Worm (Caenorhabditis elegans): Measurements from ENCODE around the gene C28A5.2.

C28A5.2 gene

DNA sequence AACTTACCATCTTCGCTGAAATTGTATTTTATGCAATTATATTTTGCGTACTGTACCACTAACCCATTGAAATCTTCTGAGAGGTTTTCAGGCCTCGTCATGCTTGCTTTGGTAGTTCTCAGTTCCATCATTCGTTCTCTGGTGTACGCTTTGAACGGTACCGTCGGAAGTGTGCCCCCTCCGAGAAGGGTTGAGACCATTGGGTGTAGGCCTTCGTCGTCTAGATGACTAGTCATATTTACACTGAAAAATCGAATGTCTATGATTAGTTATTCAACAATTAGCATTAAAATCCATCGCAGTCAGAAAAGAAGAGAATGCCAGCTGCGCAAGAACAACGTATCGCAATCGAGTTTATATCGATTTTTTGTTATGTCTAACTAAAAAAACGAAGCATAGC, 35.6 kb upstream of the C28A5.2 start, which contains the start of gene ifet-1:
ifet-1 (minus strand) TSS at position 243 of the 400 bp plus-strand sequence.
- TF ChIP-seq nfya-1 (tag; optimal IDR thresholded peaks at IDR 0.05; ENCODE audit: borderline replicate concordance, insufficient read depth): no peak
- TF ChIP-seq F37B4.10 (GFP tag; IDR thresholded peaks at IDR 0.05): no peak
- TF ChIP-seq ets-4 (GFP tag; optimal IDR thresholded peaks at IDR 0.05): no peak
- TF ChIP-seq hmg-20 (GFP tag; IDR thresholded peaks at IDR 0.05): no peak
- peak; percentile 59; the same call in 1 of the 2 replicates for TF ChIP-seq Y56A3A.18 (GFP tag; IDR thresholded peaks at IDR 0.05)

ce11 chrIII:4470793-4471192, 31.4 kb upstream of the C28A5.2 start:
- peak; percentile 70 for TF ChIP-seq T26A5.8 (tag; optimal IDR thresholded peaks at IDR 0.05)
- TF ChIP-seq ztf-3 (GFP tag; optimal IDR thresholded peaks at IDR 0.05): no peak
- TF ChIP-seq nhr-90 (tag; optimal IDR thresholded peaks at IDR 0.05): peak; percentile 87
- no peak for TF ChIP-seq snpc-3.4 (tag; optimal IDR thresholded peaks at IDR 0.05)
- TF ChIP-seq F23B12.7 (tag; optimal IDR thresholded peaks at IDR 0.05; ENCODE audit: insufficient read depth): peak; percentile 93
- peak; percentile 64 for TF ChIP-seq lsl-1 (GFP tag; optimal IDR thresholded peaks at IDR 0.05)
- no peak for TF ChIP-seq ceh-58 (GFP tag; IDR thresholded peaks at IDR 0.05)
- TF ChIP-seq somi-1 (GFP tag; optimal IDR thresholded peaks at IDR 0.05): peak; percentile 58
- no peak for TF ChIP-seq ets-4 (GFP tag; optimal IDR thresholded peaks at IDR 0.05)
- no peak for TF ChIP-seq K12H6.12 (tag; optimal IDR thresholded peaks at IDR 0.05)
- TF ChIP-seq ztf-25 (GFP tag; IDR thresholded peaks at IDR 0.05): peak; percentile 67; the same call in 1 of the 2 replicates
- no peak for TF ChIP-seq F55B11.4 (tag; optimal IDR thresholded peaks at IDR 0.05; ENCODE audit: borderline replicate concordance, insufficient read depth)
- TF ChIP-seq sea-2 (GFP tag; IDR thresholded peaks at IDR 0.05): peak; percentile 64; the same call in 1 of the 2 replicates
- TF ChIP-seq madf-10 (tag; optimal IDR thresholded peaks at IDR 0.05): peak; percentile 72
- TF ChIP-seq mcd-1 (GFP tag; IDR thresholded peaks at IDR 0.05): peak; percentile 70
- TF ChIP-seq ztf-28 (GFP tag; IDR thresholded peaks at IDR 0.05): 0 out of 2 replicates have a peak, but pooled peaks have one; percentile 53
- peak; percentile 54 for TF ChIP-seq athp-1 (tag; optimal IDR thresholded peaks at IDR 0.05)
- TF ChIP-seq lag-1 (GFP tag; IDR thresholded peaks at IDR 0.05): no peak
- TF ChIP-seq sptf-2 (GFP tag; optimal IDR thresholded peaks at IDR 0.05): no peak
- no peak for TF ChIP-seq snpc-4 (GFP tag; optimal IDR thresholded peaks at IDR 0.05)
- peak in 3 of 4 experiments; percentile 67 to 77 (median 75) for TF ChIP-seq snpc-4 (tag; optimal IDR thresholded peaks at IDR 0.05)
- TF ChIP-seq B0019.2 (GFP tag; conservative IDR thresholded peaks at IDR 0.05): peak; percentile 53; the same call in 1 of the 2 replicates
- no peak for TF ChIP-seq sdz-38 (tag; optimal IDR thresholded peaks at IDR 0.05)
- TF ChIP-seq lsy-27 (tag; optimal IDR thresholded peaks at IDR 0.05; ENCODE audit: borderline replicate concordance, insufficient read depth): no peak
- TF ChIP-seq ceh-100 (GFP tag; IDR thresholded peaks at IDR 0.05): peak; percentile 61
- TF ChIP-seq rec-8 (tag; optimal IDR thresholded peaks at IDR 0.05): peak; percentile 60 to 83
- peak; percentile 73 for TF ChIP-seq ztf-18 (tag; optimal IDR thresholded peaks at IDR 0.05)
- TF ChIP-seq egrh-3 (GFP tag; IDR thresholded peaks at IDR 0.05): no peak; the same call in 1 of the 2 replicates
- peak; percentile 72 for TF ChIP-seq atf-7 (tag; optimal IDR thresholded peaks at IDR 0.05)
- peak; percentile 64 for TF ChIP-seq hrde-1 (tag; optimal IDR thresholded peaks at IDR 0.05; ENCODE audit: borderline replicate concordance)
- peak; percentile 73 for TF ChIP-seq unc-130 (GFP tag; optimal IDR thresholded peaks at IDR 0.05)
- peak; percentile 97 for TF ChIP-seq him-1 (tag; optimal IDR thresholded peaks at IDR 0.05)
- TF ChIP-seq tlf-1 (GFP tag; optimal IDR thresholded peaks at IDR 0.05): peak; percentile 13
- no peak for TF ChIP-seq hlh-12 (tag; optimal IDR thresholded peaks at IDR 0.05)
- TF ChIP-seq lin-26 (GFP tag; IDR thresholded peaks at IDR 0.05): peak; percentile 88
- no peak for TF ChIP-seq bed-2 (GFP tag; IDR thresholded peaks at IDR 0.05)
- TF ChIP-seq F39B2.1 (GFP tag; IDR thresholded peaks at IDR 0.05): no peak
- TF ChIP-seq madf-8 (GFP tag; conservative IDR thresholded peaks at IDR 0.05): no peak; the same call in 1 of the 2 replicates
- TF ChIP-seq hsf-1 (GFP tag; IDR thresholded peaks at IDR 0.05): peak; percentile 46; the same call in 1 of the 2 replicates
- no peak for TF ChIP-seq akir-1 (GFP tag; optimal IDR thresholded peaks at IDR 0.05)
- TF ChIP-seq nhr-179 (tag; optimal IDR thresholded peaks at IDR 0.05): no peak
- peak; percentile 59; the same call in 1 of the 2 replicates for TF ChIP-seq ztf-6 (GFP tag; IDR thresholded peaks at IDR 0.05)
